Worm (Caenorhabditis elegans) whole organism, L3 larva: ENCODE results near the gene F54H12.7.

Experiments used
- R02D3.7 ChIP-seq: fragments of 150-350 bp; optimal IDR thresholded peaks from 2 replicates; lab custom pipeline; 2014; ENCODE audit warnings: missing biosample characterization, missing genetic modification characterization
- ZK546.5 ChIP-seq: sonication (generic microtip); optimal IDR thresholded peaks from 2 replicates; lab custom pipeline; 2017; ENCODE audit warnings: missing biosample characterization, missing genetic modification characterization
- aly-2 ChIP-seq: fragments of 150-350 bp; optimal IDR thresholded peaks from 2 replicates; lab custom pipeline; 2014; ENCODE audit warnings: missing biosample characterization, missing genetic modification characterization
- elt-1 ChIP-seq: fragments of 150-350 bp; optimal IDR thresholded peaks from 2 replicates; lab custom pipeline; 2014; ENCODE audit warnings: missing biosample characterization, missing genetic modification characterization
- elt-2 ChIP-seq: sonication (generic microtip); optimal IDR thresholded peaks from 2 replicates; lab custom pipeline; 2016; ENCODE audit warnings: missing genetic modification reagents, mild to moderate bottlenecking, missing genetic modification characterization, missing compliant biosample characterization
- nhr-12 ChIP-seq: fragments of 150-350 bp; optimal IDR thresholded peaks from 2 replicates; lab custom pipeline; 2014; ENCODE audit warnings: missing biosample characterization, missing genetic modification characterization
- nhr-23 ChIP-seq: fragments of 150-350 bp; optimal IDR thresholded peaks from 2 replicates; lab custom pipeline; 2014; ENCODE audit warnings: missing biosample characterization, missing genetic modification reagents, missing genetic modification characterization
- nhr-28 ChIP-seq: fragments of 150-350 bp; optimal IDR thresholded peaks from 2 replicates; lab custom pipeline; 2014; ENCODE audit warnings: missing biosample characterization, missing genetic modification characterization
- nhr-76 ChIP-seq: fragments of 150-350 bp; sonication (generic microtip); optimal IDR thresholded peaks from 5 replicates; lab custom pipeline; 2014; ENCODE audit warnings: missing biosample characterization, missing genetic modification characterization
- pha-4 ChIP-seq: fragments of 150-350 bp; optimal IDR thresholded peaks from 2 replicates; lab custom pipeline; 2014; ENCODE audit warnings: missing biosample characterization, missing genetic modification reagents, missing genetic modification characterization
- unc-39 ChIP-seq: sonication (generic microtip); optimal IDR thresholded peaks from 4 replicates; lab custom pipeline; 2017; ENCODE audit warnings: missing biosample characterization, missing genetic modification characterization
- zag-1 ChIP-seq: fragments of 150-350 bp; optimal IDR thresholded peaks from 2 replicates; lab custom pipeline; 2014; ENCODE audit warnings: missing biosample characterization, missing genetic modification characterization
- ztf-11 ChIP-seq: fragments of 150-350 bp; optimal IDR thresholded peaks from 2 replicates; lab custom pipeline; 2014; ENCODE audit warnings: missing biosample characterization, missing genetic modification characterization

DNA sequence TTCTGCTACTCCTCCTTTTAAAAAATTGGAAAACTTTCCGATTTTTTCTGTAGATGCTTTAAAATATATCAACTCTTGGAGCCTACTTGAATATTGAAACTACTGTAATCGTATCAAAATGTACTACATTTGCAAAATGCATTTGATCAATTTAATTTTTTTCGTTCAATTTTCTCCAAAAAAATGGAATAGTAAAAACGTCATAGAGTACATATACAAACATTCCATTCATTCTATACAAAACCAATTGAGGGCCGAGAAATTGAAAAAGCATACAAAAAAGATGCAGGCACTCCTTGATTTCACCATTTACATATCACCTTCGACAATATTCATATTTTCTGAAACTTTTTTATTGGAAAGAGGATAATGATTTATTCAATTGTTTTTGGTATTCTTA is 34.9 kb downstream of the F54H12.7 start, which contains the start of gene C06G4.6:
- TF ChIP-seq pha-4 (no peak), ztf-11 (tag; lab: Kevin White, UChicago) (no peak), nhr-23 (tag; lab: Kevin White, UChicago) (no peak), nhr-28 (tag; lab: Kevin White, UChicago) (no peak), R02D3.7 (tag; lab: Kevin White, UChicago) (no peak), aly-2 (tag; lab: Kevin White, UChicago) (no peak), elt-2 (tag; lab: Kevin White, UChicago) (no peak), zag-1 (no peak), elt-1 (tag; lab: Kevin White, UChicago) (no peak), ZK546.5 (tag; lab: Kevin White, UChicago) (no peak), unc-39 (tag; lab: Kevin White, UChicago) (no peak), nhr-12 (no peak), nhr-76 (no peak)
